Worm (Caenorhabditis elegans): ENCODE results near the gene F36F12.1.

ce11 chrV:2121910-2122362 lies 18.9 kb upstream of the F36F12.1 start, which contains the start of gene F22F7.8:
- TF ChIP-seq nhr-6 (tag; optimal IDR thresholded peaks at IDR 0.05) (no peak), egl-27 (tag; optimal IDR thresholded peaks at IDR 0.05) (no peak)
